Fruit fly (Drosophila melanogaster) whole organism, embryonic: ENCODE results near the gene CG6695.
A peak's percentile ranks its signal among the peaks of the same experiment; 100 is the strongest.

Experiments used
- Ada2b ChIP-seq: fragments of 200-800 bp; sonication (Bioruptor generic); IDR thresholded peaks from 2 replicates; pipeline ENCODE4 v1.3.6; 2022; ENCODE audit warnings: missing biosample characterization, missing genetic modification characterization
- Antp ChIP-seq: fragments of 200-800 bp; sonication (Bioruptor generic); optimal IDR thresholded peaks from 3 replicates; lab custom pipeline; 2016; ENCODE audit warnings: missing biosample characterization, missing genetic modification characterization
- Awh ChIP-seq: fragments of 200-800 bp; sonication (Bioruptor generic); IDR thresholded peaks from 2 replicates; pipeline ENCODE4, ENCODE4 v1.3.6; 2022; ENCODE audit warnings: missing biosample characterization, missing genetic modification characterization
- CG13123 ChIP-seq: fragments of 200-800 bp; sonication (Bioruptor generic); optimal IDR thresholded peaks from 2 replicates; lab custom pipeline; 2016; ENCODE audit warnings: missing biosample characterization, missing genetic modification characterization
- CG13287 ChIP-seq: fragments of 200-800 bp; sonication (Bioruptor generic); IDR thresholded peaks from 2 replicates; pipeline ENCODE4 v1.3.6; 2022; ENCODE audit warnings: missing biosample characterization, missing genetic modification characterization; ENCODE audit not compliant: partially characterized antibody
- CG13296 ChIP-seq: fragments of 200-800 bp; sonication (Bioruptor generic); optimal IDR thresholded peaks from 3 replicates; lab custom pipeline; 2018; ENCODE audit warnings: missing biosample characterization, mild to moderate bottlenecking, missing genetic modification characterization
- CG13624 ChIP-seq: fragments of 200-800 bp; sonication (Bioruptor generic); optimal IDR thresholded peaks from 2 replicates; lab custom pipeline; 2016; ENCODE audit warnings: missing biosample characterization, missing genetic modification characterization
- CG14441 ChIP-seq: fragments of 200-800 bp; sonication (Bioruptor generic); IDR thresholded peaks from 2 replicates; pipeline ENCODE4 v1.3.6; 2022; ENCODE audit warnings: missing biosample characterization, missing genetic modification characterization
- CG1529 ChIP-seq: fragments of 200-800 bp; sonication (Bioruptor generic); optimal IDR thresholded peaks from 3 replicates; lab custom pipeline; 2018; ENCODE audit warnings: missing biosample characterization, missing genetic modification characterization
- CG1603 ChIP-seq: fragments of 200-800 bp; sonication (Bioruptor generic); optimal IDR thresholded peaks from 2 replicates; lab custom pipeline; 2019; ENCODE audit warnings: missing biosample characterization, mild to moderate bottlenecking, missing genetic modification characterization, moderate library complexity
- CG17802 ChIP-seq: fragments of 200-800 bp; sonication (Bioruptor generic); optimal IDR thresholded peaks from 2 replicates; lab custom pipeline; 2018; ENCODE audit warnings: missing biosample characterization, mild to moderate bottlenecking, missing genetic modification characterization, moderate library complexity
- CG2202 ChIP-seq: fragments of 200-800 bp; sonication (Bioruptor generic); optimal IDR thresholded peaks from 2 replicates; lab custom pipeline; 2018; ENCODE audit warnings: missing biosample characterization, mild to moderate bottlenecking, missing genetic modification characterization
- CG30403 ChIP-seq: fragments of 200-800 bp; sonication (Bioruptor generic); optimal IDR thresholded peaks from 3 replicates; lab custom pipeline; 2016; ENCODE audit warnings: missing biosample characterization, missing genetic modification characterization
- CG30431 ChIP-seq: fragments of 200-800 bp; sonication (Bioruptor generic); optimal IDR thresholded peaks from 2 replicates; lab custom pipeline; 2017; ENCODE audit warnings: missing biosample characterization, missing genetic modification characterization
- CG32767 ChIP-seq: fragments of 200-800 bp; sonication (Bioruptor generic); IDR thresholded peaks from 2 replicates; pipeline ENCODE4 v1.3.6; 2022; ENCODE audit warnings: missing biosample characterization, missing genetic modification characterization
- CG3407 ChIP-seq: fragments of 200-800 bp; sonication (Bioruptor generic); optimal IDR thresholded peaks from 2 replicates; lab custom pipeline; 2018; ENCODE audit warnings: missing biosample characterization, mild to moderate bottlenecking, missing genetic modification characterization
- CG3726 ChIP-seq: fragments of 200-800 bp; sonication (Bioruptor generic); IDR thresholded peaks from 3 replicates; pipeline ENCODE4, ENCODE4 v1.3.6; 2022; ENCODE audit warnings: missing biosample characterization, missing genetic modification characterization
- CG3847 ChIP-seq: fragments of 200-800 bp; sonication (Bioruptor generic); IDR thresholded peaks from 2 replicates; pipeline ENCODE4 v1.3.6; 2022; ENCODE audit warnings: missing biosample characterization, missing genetic modification characterization
- CG6765 ChIP-seq: fragments of 200-800 bp; sonication (Bioruptor generic); optimal IDR thresholded peaks from 3 replicates; lab custom pipeline; 2017; ENCODE audit warnings: missing biosample characterization, mild to moderate bottlenecking, missing genetic modification characterization
- CTCF ChIP-seq: fragments of 200-800 bp; sonication (Bioruptor generic); optimal IDR thresholded peaks from 2 replicates; lab custom pipeline; 2017; ENCODE audit warnings: missing biosample characterization, mild to moderate bottlenecking, missing genetic modification characterization, moderate library complexity
- D19B ChIP-seq: fragments of 200-800 bp; sonication (Bioruptor generic); optimal IDR thresholded peaks from 2 replicates; lab custom pipeline; 2017; ENCODE audit warnings: missing biosample characterization, mild to moderate bottlenecking, missing genetic modification characterization
- Dbx ChIP-seq: fragments of 200-800 bp; sonication (Bioruptor generic); IDR thresholded peaks from 3 replicates; pipeline ENCODE4 v1.3.6; 2022; ENCODE audit warnings: missing biosample characterization, missing genetic modification characterization
- Dek ChIP-seq: fragments of 200-800 bp; sonication (Bioruptor generic); optimal IDR thresholded peaks from 3 replicates; lab custom pipeline; 2019; ENCODE audit warnings: missing biosample characterization, mild to moderate bottlenecking, missing genetic modification characterization, moderate library complexity
- Dp ChIP-seq: fragments of 200-800 bp; sonication (Bioruptor generic); optimal IDR thresholded peaks from 2 replicates; lab custom pipeline; 2018; ENCODE audit warnings: missing biosample characterization, mild to moderate bottlenecking, missing genetic modification characterization, moderate library complexity
- Dref ChIP-seq: fragments of 200-800 bp; sonication (Bioruptor generic); IDR thresholded peaks from 2 replicates; pipeline ENCODE4 v1.3.6; 2022; ENCODE audit warnings: missing biosample characterization, missing genetic modification characterization
- E2f1 ChIP-seq: fragments of 200-800 bp; sonication (Bioruptor generic); IDR thresholded peaks from 2 replicates; pipeline ENCODE4 v1.3.6; 2022; ENCODE audit warnings: missing biosample characterization, missing genetic modification characterization
- Gsc ChIP-seq: fragments of 200-800 bp; sonication (Bioruptor generic); IDR thresholded peaks from 2 replicates; pipeline ENCODE4 v1.3.6; 2022; ENCODE audit warnings: missing biosample characterization, missing genetic modification characterization
- Lpt ChIP-seq: fragments of >200 bp; optimal IDR thresholded peaks from 2 replicates; lab custom pipeline; 2018; ENCODE audit warnings: missing biosample characterization, missing genetic modification characterization
- MBD-R2 ChIP-seq: fragments of 200-800 bp; sonication (Bioruptor generic); IDR thresholded peaks from 2 replicates; pipeline ENCODE4 v1.3.6; 2022; ENCODE audit warnings: missing biosample characterization, missing genetic modification characterization
- Mrtf ChIP-seq: fragments of 200-800 bp; sonication (Bioruptor generic); IDR thresholded peaks from 3 replicates; pipeline ENCODE4 v1.3.6; 2022; ENCODE audit warnings: missing biosample characterization, missing genetic modification characterization
- NfI ChIP-seq: fragments of 200-800 bp; sonication (Bioruptor generic); optimal IDR thresholded peaks from 3 replicates; lab custom pipeline; 2018; ENCODE audit warnings: missing biosample characterization, mild to moderate bottlenecking, missing genetic modification characterization, moderate library complexity
- Six4 ChIP-seq: fragments of 200-800 bp; sonication (Bioruptor generic); optimal IDR thresholded peaks from 2 replicates; lab custom pipeline; 2016; ENCODE audit warnings: missing biosample characterization, missing genetic modification characterization
- Sox102F ChIP-seq: fragments of 200-800 bp; sonication (Bioruptor generic); optimal IDR thresholded peaks from 2 replicates; lab custom pipeline; 2018; ENCODE audit warnings: missing biosample characterization, mild to moderate bottlenecking, missing genetic modification characterization, moderate library complexity
- Sry-δ ChIP-seq: fragments of 200-800 bp; sonication (Bioruptor generic); optimal IDR thresholded peaks from 2 replicates; lab custom pipeline; 2016; ENCODE audit warnings: missing biosample characterization, missing genetic modification characterization
- ato ChIP-seq: fragments of 200-800 bp; sonication (Bioruptor generic); IDR thresholded peaks from 2 replicates; pipeline ENCODE4 v1.3.6; 2022; ENCODE audit warnings: missing biosample characterization, missing genetic modification characterization; ENCODE audit not compliant: partially characterized antibody
- bigmax ChIP-seq: fragments of 200-800 bp; sonication (Bioruptor generic); optimal IDR thresholded peaks from 2 replicates; lab custom pipeline; 2018; ENCODE audit warnings: missing biosample characterization, mild to moderate bottlenecking, missing genetic modification characterization
- ci ChIP-seq: fragments of 200-800 bp; sonication (Bioruptor generic); IDR thresholded peaks from 3 replicates; pipeline ENCODE4 v1.3.6; 2022; ENCODE audit warnings: missing biosample characterization, missing genetic modification characterization
- da ChIP-seq: fragments of 200-800 bp; sonication (Bioruptor generic); optimal IDR thresholded peaks from 2 replicates; lab custom pipeline; 2016; ENCODE audit warnings: missing biosample characterization, missing genetic modification characterization
- dimm ChIP-seq: fragments of 200-800 bp; sonication (Bioruptor generic); IDR thresholded peaks from 2 replicates; pipeline ENCODE4 v1.3.6; 2022; ENCODE audit warnings: missing biosample characterization, missing genetic modification characterization
- dpn ChIP-seq, 2 experiments: fragments of 200-800 bp; sonication (Bioruptor generic); optimal IDR thresholded peaks; 3 replicates each; lab custom pipeline; 2016; ENCODE audit warnings: missing biosample characterization in 2 of 2, missing genetic modification characterization in 2 of 2
- gem ChIP-seq: fragments of 200-800 bp; sonication (Bioruptor generic); optimal IDR thresholded peaks from 2 replicates; lab custom pipeline; 2019; ENCODE audit warnings: missing biosample characterization, mild to moderate bottlenecking, missing genetic modification characterization, moderate library complexity
- jing ChIP-seq: fragments of 200-800 bp; sonication (Bioruptor generic); optimal IDR thresholded peaks from 2 replicates; lab custom pipeline; 2018; ENCODE audit warnings: missing biosample characterization, mild to moderate bottlenecking, missing genetic modification characterization
- mam ChIP-seq: fragments of 200-800 bp; sonication (Bioruptor generic); optimal IDR thresholded peaks from 3 replicates; lab custom pipeline; 2016; ENCODE audit warnings: missing biosample characterization, missing genetic modification characterization
- nau ChIP-seq: fragments of 200-800 bp; sonication (Bioruptor generic); optimal IDR thresholded peaks from 3 replicates; lab custom pipeline; 2017; ENCODE audit warnings: missing biosample characterization, mild to moderate bottlenecking, missing genetic modification characterization, missing genetic modification reagents
- oc ChIP-seq: fragments of 200-800 bp; sonication (Bioruptor generic); optimal IDR thresholded peaks from 2 replicates; lab custom pipeline; 2018; ENCODE audit warnings: missing biosample characterization, mild to moderate bottlenecking, missing genetic modification characterization, moderate library complexity
- row ChIP-seq: fragments of 200-800 bp; sonication (Bioruptor generic); IDR thresholded peaks from 3 replicates; pipeline ENCODE4 v1.3.6; 2022; ENCODE audit warnings: missing biosample characterization, missing genetic modification characterization
- salm ChIP-seq: fragments of 200-800 bp; sonication (Bioruptor generic); optimal IDR thresholded peaks from 2 replicates; lab custom pipeline; 2018; ENCODE audit warnings: missing biosample characterization, mild to moderate bottlenecking, missing genetic modification characterization
- sna ChIP-seq: fragments of 200-800 bp; sonication (Bioruptor generic); IDR thresholded peaks from 2 replicates; pipeline ENCODE4 v1.3.6; 2022; ENCODE audit warnings: missing biosample characterization, missing genetic modification characterization; ENCODE audit not compliant: partially characterized antibody
- sr ChIP-seq: fragments of 200-800 bp; sonication (Bioruptor generic); IDR thresholded peaks from 3 replicates; pipeline ENCODE4 v1.3.6; 2022; ENCODE audit warnings: missing biosample characterization, missing genetic modification characterization
- stc ChIP-seq: fragments of 200-800 bp; sonication (Bioruptor generic); IDR thresholded peaks from 2 replicates; pipeline ENCODE4 v1.3.6; 2022; ENCODE audit warnings: missing biosample characterization, missing genetic modification characterization
- tio ChIP-seq: fragments of 200-800 bp; sonication (Bioruptor generic); optimal IDR thresholded peaks from 2 replicates; lab custom pipeline; 2017; ENCODE audit warnings: missing biosample characterization, missing genetic modification characterization, inconsistent platforms
- trh ChIP-seq: fragments of 200-800 bp; sonication (Bioruptor generic); optimal IDR thresholded peaks from 2 replicates; lab custom pipeline; 2016; ENCODE audit warnings: missing biosample characterization, missing genetic modification characterization
- zf30C ChIP-seq: fragments of 200-800 bp; sonication (Bioruptor generic); optimal IDR thresholded peaks from 3 replicates; lab custom pipeline; 2018; ENCODE audit warnings: missing biosample characterization, mild to moderate bottlenecking, missing genetic modification characterization
- zfh1 ChIP-seq: fragments of 200-800 bp; sonication (Bioruptor generic); IDR thresholded peaks from 3 replicates; pipeline ENCODE4 v1.3.6; 2022; ENCODE audit warnings: missing biosample characterization, missing genetic modification characterization

Gene CG6695

DNA sequence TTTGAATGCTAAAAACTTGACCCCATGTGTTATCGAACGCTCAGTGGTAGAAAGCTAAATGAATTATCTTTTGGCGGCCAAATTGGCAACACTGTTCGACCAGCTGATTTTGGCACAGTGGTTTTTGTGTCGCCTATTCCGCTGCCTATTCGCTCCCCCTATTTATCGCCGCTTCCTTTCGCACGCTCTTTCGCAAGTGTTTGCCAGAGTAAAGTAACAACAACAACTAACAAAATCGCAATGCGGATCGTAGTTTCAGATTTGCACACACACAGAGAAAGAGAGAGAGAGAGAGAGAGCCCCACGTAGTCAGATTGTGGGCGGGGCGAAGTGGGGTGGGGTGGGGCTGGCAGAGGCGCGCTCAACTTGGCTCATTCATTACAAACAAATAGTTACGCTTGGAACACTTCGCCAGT, 3.9 kb upstream of the CG6695 start (continued):
- TF ChIP-seq Six4 (GFP tag; lab: Kevin White, UChicago): no peak
- TF ChIP-seq Dbx (GFP tag; lab: Robert Waterston, UW): peak; percentile 61; the same call in 2 of the 3 replicates
- TF ChIP-seq CG30403 (GFP tag; lab: Kevin White, UChicago): no peak
- no peak for TF ChIP-seq Gsc (GFP tag; lab: Robert Waterston, UW)
- no peak for TF ChIP-seq stc (GFP tag; lab: Robert Waterston, UW)
- no peak for TF ChIP-seq CG14441 (GFP tag; lab: Robert Waterston, UW)
- no peak for TF ChIP-seq salm (tag; lab: Kevin White, UChicago)
- TF ChIP-seq MBD-R2 (GFP tag; lab: Robert Waterston, UW): peak; percentile 18; the same call in 1 of the 2 replicates
- TF ChIP-seq CG32767: no peak
- no peak for TF ChIP-seq da (GFP tag; lab: Kevin White, UChicago)
- no peak for TF ChIP-seq CG1603 (tag; lab: Kevin White, UChicago)
- TF ChIP-seq dimm: no peak
- no peak for TF ChIP-seq CTCF (GFP tag; lab: Kevin White, UChicago)
- no peak for TF ChIP-seq sr (GFP tag; lab: Robert Waterston, UW)
- peak; percentile 8 for TF ChIP-seq CG6765
- TF ChIP-seq tio (GFP tag; lab: Kevin White, UChicago): no peak
- no peak for TF ChIP-seq CG3726 (GFP tag; lab: Robert Waterston, UW)
- TF ChIP-seq Sox102F (GFP tag; lab: Kevin White, UChicago): no peak
- no peak for TF ChIP-seq CG2202
- no peak for TF ChIP-seq Dek (tag; lab: Kevin White, UChicago)
- no peak for TF ChIP-seq CG1529
- no peak for TF ChIP-seq Awh (GFP tag; lab: Robert Waterston, UW)
- TF ChIP-seq CG13296 (GFP tag; lab: Kevin White, UChicago): no peak
- TF ChIP-seq Sry-δ (GFP tag; lab: Kevin White, UChicago): no peak
- no peak for TF ChIP-seq Ada2b
- no peak for TF ChIP-seq CG17802
- no peak for TF ChIP-seq CG3407 (GFP tag; lab: Kevin White, UChicago)
- no peak for TF ChIP-seq E2f1 (GFP tag; lab: Robert Waterston, UW)
- TF ChIP-seq jing (GFP tag; lab: Kevin White, UChicago): no peak
- no peak for TF ChIP-seq dpn (GFP tag; optimal IDR thresholded peaks at IDR 0.05; lab: Kevin White, UChicago)
- TF ChIP-seq zf30C: no peak
- no peak for TF ChIP-seq ato
- no peak for TF ChIP-seq trh (GFP tag; lab: Kevin White, UChicago)
- TF ChIP-seq row: peak; percentile 63
- peak; percentile 11 for TF ChIP-seq Dp (GFP tag; lab: Kevin White, UChicago)
- no peak for TF ChIP-seq sna (GFP tag; lab: Robert Waterston, UW)
- no peak for TF ChIP-seq Mrtf (GFP tag; lab: Robert Waterston, UW)
- peak; percentile 55 for TF ChIP-seq CG13287 (GFP tag; lab: Robert Waterston, UW)
- no peak for TF ChIP-seq oc (tag; lab: Kevin White, UChicago)
- TF ChIP-seq Lpt (GFP tag; lab: Kevin White, UChicago): no peak
- TF ChIP-seq Dref (GFP tag; lab: Robert Waterston, UW): peak; percentile 52
- no peak for TF ChIP-seq gem
- TF ChIP-seq bigmax (GFP tag; lab: Kevin White, UChicago): no peak
- peak; percentile 4 for TF ChIP-seq mam (GFP tag; lab: Kevin White, UChicago)
- TF ChIP-seq CG30431 (GFP tag; lab: Kevin White, UChicago): no peak
- no peak for TF ChIP-seq CG13123 (GFP tag; lab: Kevin White, UChicago)
- no peak for TF ChIP-seq ci (GFP tag; lab: Robert Waterston, UW)
- TF ChIP-seq CG3847 (GFP tag; lab: Robert Waterston, UW): no peak
- no peak for TF ChIP-seq nau (GFP tag; lab: Kevin White, UChicago)
- TF ChIP-seq zfh1 (GFP tag; lab: Robert Waterston, UW): no peak
- no peak for TF ChIP-seq D19B (GFP tag; lab: Kevin White, UChicago)
- TF ChIP-seq NfI (GFP tag; lab: Kevin White, UChicago): no peak
- no peak for TF ChIP-seq CG13624 (GFP tag; lab: Kevin White, UChicago)
- no peak for TF ChIP-seq Antp (GFP tag; lab: Kevin White, UChicago)
